2 fruit fly cellular contexts compared by ENCODE assay signal in the genomic region with DNA sequence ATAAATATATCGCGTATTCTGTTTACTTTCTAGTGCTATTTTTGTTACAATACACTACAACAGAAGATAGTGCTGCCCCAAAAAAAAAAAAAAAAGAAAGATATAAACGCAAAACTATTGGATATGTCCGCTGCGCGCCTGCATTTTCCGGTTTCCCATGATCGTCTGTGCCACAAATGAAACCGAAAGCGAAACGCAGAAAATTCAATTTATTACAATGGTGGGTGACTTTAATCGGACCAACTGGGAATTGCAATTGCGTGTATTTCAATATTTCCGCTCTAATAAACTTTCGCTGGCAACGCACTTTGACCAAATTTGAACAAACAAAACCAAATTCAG.
TF ChIP-seq lines count a peak whose summit lies in the region.

No protein-coding gene starts in this region.

- TF ChIP-seq CTCF in whole organism, embryonic (GFP tag; optimal IDR thresholded peaks at IDR 0.05; lab: Kevin White, UChicago), result no peak

TF ChIP-seq in whole organism, embryonic, 481 proteins besides CTCF, POLR2A, EP300 and RAD21:
- 0 out of 3 replicates have a peak, but pooled peaks have one; percentile 36 for TF ChIP-seq CG2199 (GFP tag; IDR thresholded peaks at IDR 0.05; lab: Robert Waterston, UW)
- peak; percentile 90 for TF ChIP-seq Blimp-1 (GFP tag; optimal IDR thresholded peaks at IDR 0.05; lab: Kevin White, UChicago)
- TF ChIP-seq Stat92E (GFP tag; optimal IDR thresholded peaks at IDR 0.05; lab: Kevin White, UChicago), result no peak
- peak; percentile 5 for TF ChIP-seq CG11398 (GFP tag; optimal IDR thresholded peaks at IDR 0.05; lab: Kevin White, UChicago)
- no peak for TF ChIP-seq H2.0 (GFP tag; IDR thresholded peaks at IDR 0.05; lab: Robert Waterston, UW)
- no peak for TF ChIP-seq rib (GFP tag; IDR thresholded peaks at IDR 0.05; lab: Robert Waterston, UW)
- TF ChIP-seq bbx (GFP tag; IDR thresholded peaks at IDR 0.05; lab: Robert Waterston, UW; ENCODE audit: partially characterized antibody), result no peak
- TF ChIP-seq unc-4 (GFP tag; IDR thresholded peaks at IDR 0.05; lab: Robert Waterston, UW; ENCODE audit: partially characterized antibody), result peak; percentile 12; the same call in 1 of the 2 replicates
- no peak for TF ChIP-seq CG4282 (GFP tag; optimal IDR thresholded peaks at IDR 0.05; lab: Kevin White, UChicago)
- no peak for TF ChIP-seq CG13775 (GFP tag; optimal IDR thresholded peaks at IDR 0.05; lab: Kevin White, UChicago)
- TF ChIP-seq sens (GFP tag; lab: Kevin White, UChicago), result peak; percentile 68
- no peak for TF ChIP-seq CG3163 (GFP tag; optimal IDR thresholded peaks at IDR 0.05; lab: Kevin White, UChicago)
- no peak for TF ChIP-seq Max (GFP tag; optimal IDR thresholded peaks at IDR 0.05; lab: Kevin White, UChicago)
- TF ChIP-seq Dll (GFP tag; IDR thresholded peaks at IDR 0.05; lab: Robert Waterston, UW; ENCODE audit: partially characterized antibody), result 0 out of 4 replicates have a peak, but pooled peaks have one; percentile 9
- TF ChIP-seq ase (GFP tag; IDR thresholded peaks at IDR 0.05; lab: Robert Waterston, UW), result no peak
- peak; percentile 1; the same call in 1 of the 3 replicates for TF ChIP-seq otp (GFP tag; IDR thresholded peaks at IDR 0.05; lab: Robert Waterston, UW)

TF ChIP-seq in whole organism, prepupa, 60 proteins besides CTCF, POLR2A, EP300 and RAD21:
- TF ChIP-seq CG8119 (GFP tag; IDR thresholded peaks at IDR 0.05; lab: Robert Waterston, UW) (peak; percentile 34; the same call in 1 of the 3 replicates), CG3032 (tag; optimal IDR thresholded peaks at IDR 0.05; lab: Kevin White, UChicago) (no peak)
